Worm (Caenorhabditis elegans) whole organism, L1 larva: Measurements from ENCODE around the gene ram-2.

ENCODE experiments used
- F16B12.6 ChIP-seq: fragments of 150-350 bp; optimal IDR thresholded peaks from 2 replicates; lab custom pipeline; 2014; ENCODE audit warnings: missing biosample characterization, missing genetic modification characterization
- aha-1 ChIP-seq: fragments of 150-350 bp; optimal IDR thresholded peaks from 2 replicates; lab custom pipeline; 2014; ENCODE audit warnings: missing biosample characterization, missing genetic modification characterization
- aly-2 ChIP-seq: fragments of 150-350 bp; optimal IDR thresholded peaks from 2 replicates; lab custom pipeline; 2014; ENCODE audit warnings: missing biosample characterization, missing genetic modification characterization
- ama-1 ChIP-seq: fragments of 150-350 bp; optimal IDR thresholded peaks from 2 replicates; lab custom pipeline; 2014
- blmp-1 ChIP-seq: fragments of 150-350 bp; optimal IDR thresholded peaks from 2 replicates; lab custom pipeline; 2014; ENCODE audit warnings: missing biosample characterization, missing genetic modification characterization
- ceh-88 ChIP-seq: fragments of 200-800 bp; sonication (Bioruptor generic); IDR thresholded peaks from 2 replicates; pipeline ENCODE4 v1.3.6; 2022; ENCODE audit warnings: missing genetic modification characterization, missing compliant biosample characterization
- dsc-1 ChIP-seq: sonication (generic microtip); optimal IDR thresholded peaks from 2 replicates; lab custom pipeline; 2016; ENCODE audit warnings: mild to moderate bottlenecking, missing genetic modification characterization, missing compliant biosample characterization
- efl-1 ChIP-seq, 4 experiments: fragments of 150-350 bp; optimal IDR thresholded peaks in 3 of 4; peaks in 1 of 4; 1 replicate in 1 of 4; 2 replicates in 3 of 4; lab custom pipeline; 2014; ENCODE audit warnings: missing biosample characterization in 2 of 4, missing genetic modification characterization in 2 of 4, missing genetic modification reagents in 2 of 4
- egl-13 ChIP-seq: sonication (generic microtip); optimal IDR thresholded peaks from 2 replicates; lab custom pipeline; 2016; ENCODE audit warnings: missing genotype, missing genetic modification reagents, missing genetic modification characterization, missing compliant biosample characterization
- elt-2 ChIP-seq: sonication (generic microtip); optimal IDR thresholded peaks from 2 replicates; lab custom pipeline; 2016; ENCODE audit warnings: missing genetic modification characterization, mild to moderate bottlenecking, inconsistent platforms, missing compliant biosample characterization, missing genetic modification reagents
- elt-3 ChIP-seq, 6 experiments: fragments of 150-350 bp in 1 of 6; sonication (generic microtip); optimal IDR thresholded peaks; 2 replicates each; lab custom pipeline; 2017 to 2018; ENCODE audit warnings: missing biosample characterization in 6 of 6, missing genetic modification characterization in 6 of 6, inconsistent platforms in 1 of 6
- fkh-10 ChIP-seq: sonication (generic microtip); optimal IDR thresholded peaks from 2 replicates; lab custom pipeline; 2017; ENCODE audit warnings: missing biosample characterization, missing genetic modification reagents, missing genetic modification characterization
- fkh-4 ChIP-seq: sonication (generic microtip); optimal IDR thresholded peaks from 2 replicates; lab custom pipeline; 2016; ENCODE audit warnings: missing compliant biosample characterization, missing genetic modification characterization, borderline replicate concordance
- grh-1 ChIP-seq: fragments of 200-800 bp; sonication (Bioruptor generic); IDR thresholded peaks from 2 replicates; pipeline ENCODE4 v1.3.6; 2022; ENCODE audit warnings: missing genetic modification reagents, missing genetic modification characterization, missing compliant biosample characterization
- hlh-4 ChIP-seq: sonication (generic microtip); optimal IDR thresholded peaks from 2 replicates; lab custom pipeline; 2016; ENCODE audit warnings: mild to moderate bottlenecking, missing genetic modification characterization, missing compliant biosample characterization
- hpl-2 ChIP-seq: fragments of 150-350 bp; optimal IDR thresholded peaks from 2 replicates; lab custom pipeline; 2014; ENCODE audit warnings: missing biosample characterization, missing genetic modification reagents, missing genetic modification characterization
- jun-1 ChIP-seq: fragments of 150-350 bp; optimal IDR thresholded peaks from 2 replicates; lab custom pipeline; 2014; ENCODE audit warnings: missing biosample characterization, missing genetic modification reagents, missing genetic modification characterization
- lin-14 ChIP-seq: fragments of 200-800 bp; sonication (Bioruptor generic); optimal IDR thresholded peaks from 2 replicates; lab custom pipeline; 2018; ENCODE audit warnings: mild to moderate bottlenecking, missing genetic modification characterization, moderate library complexity, missing compliant biosample characterization
- lin-15B ChIP-seq: fragments of 150-350 bp; sonication (generic microtip); optimal IDR thresholded peaks from 3 replicates; lab custom pipeline; 2014; ENCODE audit warnings: missing biosample characterization, missing genetic modification characterization
- mab-9 ChIP-seq: fragments of 200-800 bp; sonication (Bioruptor generic); IDR thresholded peaks from 2 replicates; pipeline ENCODE4 v1.3.6; 2022; ENCODE audit warnings: missing genetic modification reagents, missing genetic modification characterization, missing compliant biosample characterization
- nhr-11 ChIP-seq: fragments of 150-350 bp; optimal IDR thresholded peaks from 2 replicates; lab custom pipeline; 2014; ENCODE audit warnings: missing biosample characterization, missing genetic modification characterization
- nhr-12 ChIP-seq: sonication (generic microtip); optimal IDR thresholded peaks from 2 replicates; lab custom pipeline; 2017; ENCODE audit warnings: missing biosample characterization, missing genetic modification characterization
- nhr-237 ChIP-seq: fragments of 150-350 bp; optimal IDR thresholded peaks from 2 replicates; lab custom pipeline; 2014; ENCODE audit warnings: missing biosample characterization, missing genetic modification characterization
- nhr-77 ChIP-seq: fragments of 150-350 bp; optimal IDR thresholded peaks from 2 replicates; lab custom pipeline; 2014; ENCODE audit warnings: missing biosample characterization, missing genetic modification characterization
- nhr-85 ChIP-seq: sonication (generic microtip); peaks from one replicate; lab custom pipeline; 2016; ENCODE audit warnings: missing genetic modification characterization, inconsistent platforms, missing compliant biosample characterization
- nhr-90 ChIP-seq: sonication (generic microtip); optimal IDR thresholded peaks from 2 replicates; lab custom pipeline; 2016; ENCODE audit warnings: mild to moderate bottlenecking, missing genetic modification characterization, missing compliant biosample characterization; ENCODE audit not compliant: poor library complexity
- pag-3 ChIP-seq: sonication (generic microtip); optimal IDR thresholded peaks from 2 replicates; lab custom pipeline; 2017; ENCODE audit warnings: missing genetic modification characterization, mild to moderate bottlenecking, missing compliant biosample characterization, antibody characterized with exemption, borderline replicate concordance; ENCODE audit not compliant: insufficient read depth
- pqm-1 ChIP-seq: sonication (generic microtip); optimal IDR thresholded peaks from 3 replicates; lab custom pipeline; 2017; ENCODE audit warnings: missing biosample characterization, missing genetic modification characterization
- snu-23 ChIP-seq: sonication (generic microtip); optimal IDR thresholded peaks from 2 replicates; lab custom pipeline; 2016; ENCODE audit warnings: missing genetic modification characterization, missing compliant biosample characterization
- swsn-7 ChIP-seq: sonication (generic microtip); optimal IDR thresholded peaks from 2 replicates; lab custom pipeline; 2016; ENCODE audit warnings: missing genetic modification characterization, missing compliant biosample characterization
- tbx-2 ChIP-seq: sonication (generic microtip); optimal IDR thresholded peaks from 2 replicates; lab custom pipeline; 2016; ENCODE audit warnings: missing genetic modification characterization, missing compliant biosample characterization
- tlp-1 ChIP-seq: fragments of 150-350 bp; optimal IDR thresholded peaks from 2 replicates; lab custom pipeline; 2014; ENCODE audit warnings: missing biosample characterization, missing genetic modification characterization
- unc-30 ChIP-seq: sonication (generic microtip); optimal IDR thresholded peaks from 2 replicates; lab custom pipeline; 2017; ENCODE audit warnings: missing biosample characterization, missing genetic modification characterization
- unc-86 ChIP-seq: sonication (generic microtip); optimal IDR thresholded peaks from 2 replicates; lab custom pipeline; 2016; ENCODE audit warnings: missing genetic modification characterization, missing compliant biosample characterization
- xbp-1 ChIP-seq: sonication (generic microtip); optimal IDR thresholded peaks from 2 replicates; lab custom pipeline; 2016; ENCODE audit warnings: missing genetic modification characterization, missing compliant biosample characterization
- zag-1 ChIP-seq: fragments of 150-350 bp; optimal IDR thresholded peaks from 2 replicates; lab custom pipeline; 2014; ENCODE audit warnings: missing biosample characterization, missing genetic modification characterization
- zip-4 ChIP-seq: fragments of 200-800 bp; sonication (Bioruptor generic); optimal IDR thresholded peaks from 2 replicates; lab custom pipeline; 2018; ENCODE audit warnings: mild to moderate bottlenecking, missing genetic modification characterization, moderate library complexity, missing compliant biosample characterization

The ram-2 gene

DNA sequence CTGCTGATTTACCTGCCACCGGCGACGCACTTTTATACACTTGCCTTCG lies at the start of gene ram-2:
Gene ram-2, minus strand, starts transcription at position 47 of the 49 bp plus-strand sequence.
- TF ChIP-seq ama-1 (lab: Kevin White, UChicago) (no peak), unc-86 (tag; lab: Kevin White, UChicago) (no peak), hpl-2 (GFP tag; lab: Kevin White, UChicago) (no peak), snu-23 (GFP tag; lab: Kevin White, UChicago) (no peak), aha-1 (tag; lab: Kevin White, UChicago) (no peak), nhr-11 (tag; lab: Kevin White, UChicago) (no peak), xbp-1 (tag; lab: Kevin White, UChicago) (no peak), nhr-12 (tag; lab: Kevin White, UChicago) (no peak), egl-13 (tag; lab: Kevin White, UChicago) (no peak), F16B12.6 (tag; lab: Kevin White, UChicago) (no peak), tlp-1 (no peak), zag-1 (tag; lab: Kevin White, UChicago) (no peak), hlh-4 (tag; lab: Kevin White, UChicago) (no peak)

DNA sequence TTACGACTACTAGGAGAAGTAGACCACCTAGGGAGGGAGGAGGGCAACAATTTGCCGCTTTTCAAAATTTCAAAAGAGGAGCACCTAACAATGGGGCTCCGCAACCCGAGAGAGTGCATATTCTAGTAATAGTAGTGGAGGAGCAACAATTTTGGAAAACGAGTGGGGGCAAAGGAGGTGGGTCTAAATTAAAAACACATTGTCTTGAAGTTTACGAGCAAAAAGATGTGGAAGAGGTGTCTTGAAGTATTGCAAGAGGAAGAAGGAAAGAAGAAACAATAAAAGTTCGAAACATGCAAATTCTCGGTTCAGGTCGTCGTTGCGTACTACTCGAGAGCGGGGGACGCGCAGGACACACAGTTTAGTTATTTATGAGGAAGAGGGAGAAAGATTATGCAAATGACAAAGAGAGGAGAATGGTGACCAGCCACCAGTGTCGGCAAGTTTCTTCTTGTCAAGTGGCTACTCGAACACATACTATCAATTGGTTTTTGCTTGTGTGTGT lies 47.6 kb upstream of the ram-2 start:
- TF ChIP-seq tbx-2 (tag; lab: Kevin White, UChicago) (no peak), lin-15B (no peak), dsc-1 (peak; percentile 79), fkh-10 (GFP tag; lab: Kevin White, UChicago) (peak; percentile 45), fkh-4 (tag; lab: Kevin White, UChicago) (peak; percentile 52), lin-14 (GFP tag; lab: Kevin White, UChicago) (peak; percentile 11), elt-3 (tag; optimal IDR thresholded peaks at IDR 0.05; lab: Kevin White, UChicago) (no peak), nhr-90 (tag; lab: Kevin White, UChicago) (no peak)

DNA sequence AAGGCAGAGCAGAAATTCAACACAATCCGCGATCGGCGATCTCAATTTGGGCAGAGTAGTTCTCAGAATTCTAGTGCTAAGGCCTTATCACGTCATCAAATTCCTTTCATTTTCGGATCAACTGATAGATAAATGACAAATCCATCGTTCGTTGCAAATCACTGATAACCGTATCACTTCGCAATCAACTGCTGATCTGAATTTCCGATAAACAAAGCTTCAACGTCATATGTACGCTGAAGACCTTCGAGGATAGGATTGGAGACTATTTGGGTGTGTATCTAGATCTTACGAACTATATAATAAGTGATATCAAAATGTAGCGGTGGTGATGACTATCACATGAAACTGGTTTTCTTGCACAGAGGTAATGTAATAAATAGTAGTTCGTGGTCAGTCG lies 40.6 kb upstream of the ram-2 start:
- no peak for TF ChIP-seq zip-4 (GFP tag; lab: Kevin White, UChicago)
- TF ChIP-seq nhr-237 = no peak
- peak in 2 of 6 experiments; percentile 6 to 55 for TF ChIP-seq elt-3 (tag; optimal IDR thresholded peaks at IDR 0.05; lab: Kevin White, UChicago)
- TF ChIP-seq pag-3 (tag; lab: Kevin White, UChicago) = no peak
- no peak for TF ChIP-seq pqm-1 (tag; lab: Kevin White, UChicago)
- peak; percentile 60 for TF ChIP-seq blmp-1 (tag; lab: Kevin White, UChicago)
- TF ChIP-seq mab-9 (GFP tag; lab: Robert Waterston, UW) = no peak
- TF ChIP-seq nhr-85 = peak; percentile 52
- TF ChIP-seq efl-1 (optimal IDR thresholded peaks at IDR 0.05; lab: Kevin White, UChicago) = no peak
- TF ChIP-seq efl-1 (GFP tag; optimal IDR thresholded peaks at IDR 0.05 in 1 of 2; lab: Kevin White, UChicago) = peak in 1 of 2 experiments; percentile 13
- TF ChIP-seq unc-30 (tag; lab: Kevin White, UChicago) = no peak

DNA sequence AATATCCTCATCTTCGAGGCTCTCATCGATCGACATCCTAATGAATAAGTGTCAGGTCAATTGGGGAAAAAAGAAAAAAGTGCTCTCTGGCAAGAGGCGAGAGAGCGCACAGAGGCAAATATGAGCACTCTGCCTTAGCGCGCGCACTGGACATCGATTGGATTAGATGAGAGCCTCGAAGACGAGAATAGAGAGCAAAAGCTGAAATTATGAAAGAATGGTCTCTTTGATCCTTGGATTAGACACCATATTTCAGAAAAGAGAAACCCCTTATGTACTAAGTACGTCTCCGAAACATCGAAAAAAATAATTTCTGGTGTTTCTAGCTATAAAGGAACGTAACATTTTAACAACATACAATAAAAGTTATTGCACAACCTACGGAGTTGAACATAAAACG lies 38.5 kb upstream of the ram-2 start, which contains the start of gene F45E10.2:
Gene F45E10.2, minus strand, starts transcription at position 101 of the 400 bp plus-strand sequence.
- TF ChIP-seq aly-2 (no peak), nhr-77 (no peak), nhr-90 (tag; lab: Kevin White, UChicago) (no peak), swsn-7 (tag; lab: Kevin White, UChicago) (no peak), grh-1 (GFP tag; lab: Robert Waterston, UW) (no peak), ceh-88 (no peak), zag-1 (tag; lab: Kevin White, UChicago) (no peak), fkh-4 (tag; lab: Kevin White, UChicago) (no peak), jun-1 (tag; lab: Kevin White, UChicago) (no peak), pag-3 (tag; lab: Kevin White, UChicago) (no peak), F16B12.6 (tag; lab: Kevin White, UChicago) (no peak), pqm-1 (tag; lab: Kevin White, UChicago) (no peak), elt-2 (tag; lab: Kevin White, UChicago) (no peak)
